Fruit fly (Drosophila melanogaster) whole organism, embryonic: Measurements from ENCODE around the gene CG3040.

Source experiments
- B-H1 ChIP-seq: fragments of 200-800 bp; sonication (Bioruptor generic); IDR thresholded peaks from 3 replicates; pipeline ENCODE4 v1.3.6; 2022; ENCODE audit warnings: missing biosample characterization, missing genetic modification characterization
- B-H2 ChIP-seq: fragments of 200-800 bp; sonication (Bioruptor generic); optimal IDR thresholded peaks from 2 replicates; lab custom pipeline; 2018; ENCODE audit warnings: missing biosample characterization, mild to moderate bottlenecking, missing genetic modification characterization
- BEAF-32 ChIP-seq: fragments of 200-800 bp; sonication (Bioruptor generic); optimal IDR thresholded peaks from 3 replicates; lab custom pipeline; 2017; ENCODE audit warnings: missing biosample characterization, missing genetic modification characterization, mild to moderate bottlenecking, moderate library complexity, missing genetic modification reagents
- Blimp-1 ChIP-seq: fragments of 200-800 bp; sonication (Bioruptor generic); optimal IDR thresholded peaks from 3 replicates; lab custom pipeline; 2018; ENCODE audit warnings: missing biosample characterization, missing genetic modification characterization, mild to moderate bottlenecking, moderate library complexity, missing genetic modification reagents
- Bteb2 ChIP-seq: fragments of 200-800 bp; sonication (Bioruptor generic); optimal IDR thresholded peaks from 2 replicates; lab custom pipeline; 2016; ENCODE audit warnings: missing biosample characterization, missing genetic modification characterization
- CG10267 ChIP-seq: fragments of 200-800 bp; sonication (Bioruptor generic); optimal IDR thresholded peaks from 2 replicates; lab custom pipeline; 2018; ENCODE audit warnings: missing biosample characterization, mild to moderate bottlenecking, missing genetic modification characterization, moderate library complexity
- CG10274 ChIP-seq: fragments of 200-800 bp; sonication (Bioruptor generic); optimal IDR thresholded peaks from 3 replicates; lab custom pipeline; 2017; ENCODE audit warnings: missing biosample characterization, mild to moderate bottlenecking, missing genetic modification characterization
- CG10979 ChIP-seq: fragments of 200-800 bp; sonication (Bioruptor generic); optimal IDR thresholded peaks from 2 replicates; lab custom pipeline; 2018; ENCODE audit warnings: missing biosample characterization, mild to moderate bottlenecking, missing genetic modification characterization, moderate library complexity
- CG11398 ChIP-seq: fragments of 200-800 bp; sonication (Bioruptor generic); optimal IDR thresholded peaks from 2 replicates; lab custom pipeline; 2016; ENCODE audit warnings: missing biosample characterization, missing genetic modification characterization
- CG12236 ChIP-seq: fragments of 200-800 bp; sonication (Bioruptor generic); optimal IDR thresholded peaks from 2 replicates; lab custom pipeline; 2016; ENCODE audit warnings: missing biosample characterization, missing genetic modification characterization
- CG1602 ChIP-seq: fragments of 200-800 bp; sonication (Bioruptor generic); optimal IDR thresholded peaks from 3 replicates; lab custom pipeline; 2016; ENCODE audit warnings: missing biosample characterization, missing genetic modification characterization
- CG16779 ChIP-seq: fragments of 200-800 bp; sonication (Bioruptor generic); IDR thresholded peaks from 2 replicates; pipeline ENCODE4 v1.3.6; 2022; ENCODE audit warnings: missing biosample characterization, missing genetic modification characterization
- CG2712 ChIP-seq: fragments of 200-800 bp; optimal IDR thresholded peaks from 3 replicates; lab custom pipeline; 2019; ENCODE audit warnings: missing biosample characterization, mild to moderate bottlenecking, missing genetic modification characterization, moderate library complexity
- CG30020 ChIP-seq: fragments of 200-800 bp; optimal IDR thresholded peaks from 2 replicates; lab custom pipeline; 2019; ENCODE audit warnings: missing biosample characterization, mild to moderate bottlenecking, missing genetic modification characterization, moderate library complexity
- CG3995 ChIP-seq: fragments of 200-800 bp; sonication (Bioruptor generic); optimal IDR thresholded peaks from 3 replicates; lab custom pipeline; 2016; ENCODE audit warnings: missing biosample characterization, missing genetic modification characterization
- CG4854 ChIP-seq: fragments of 200-800 bp; sonication (Bioruptor generic); optimal IDR thresholded peaks from 2 replicates; lab custom pipeline; 2016; ENCODE audit warnings: missing biosample characterization, missing genetic modification characterization, inconsistent platforms
- CG5245 ChIP-seq: fragments of 200-800 bp; sonication (Bioruptor generic); optimal IDR thresholded peaks from 3 replicates; lab custom pipeline; 2016; ENCODE audit warnings: missing biosample characterization, missing genetic modification characterization
- CG5953 ChIP-seq: fragments of 200-800 bp; sonication (Bioruptor generic); IDR thresholded peaks from 2 replicates; pipeline ENCODE4 v1.3.6; 2022; ENCODE audit warnings: missing biosample characterization, missing genetic modification characterization
- CG6175 ChIP-seq: fragments of 200-800 bp; sonication (Bioruptor generic); IDR thresholded peaks from 3 replicates; pipeline ENCODE4 v1.3.6; 2022; ENCODE audit warnings: missing biosample characterization, missing genetic modification characterization
- CG8290 ChIP-seq, 3 experiments: fragments of 200-800 bp; sonication (Bioruptor generic); optimal IDR thresholded peaks; 2 replicates each; lab custom pipeline; 2016 to 2019; ENCODE audit warnings: missing biosample characterization in 3 of 3, missing genetic modification characterization in 3 of 3, mild to moderate bottlenecking in 2 of 3, moderate library complexity in 1 of 3
- CG8478 ChIP-seq: fragments of >200 bp; optimal IDR thresholded peaks from 2 replicates; lab custom pipeline; 2018
- CG8944 ChIP-seq: fragments of 200-800 bp; sonication (Bioruptor generic); optimal IDR thresholded peaks from 3 replicates; lab custom pipeline; 2016; ENCODE audit warnings: missing biosample characterization, missing genetic modification characterization
- CTCF ChIP-seq: fragments of 200-800 bp; sonication (Bioruptor generic); optimal IDR thresholded peaks from 2 replicates; lab custom pipeline; 2017; ENCODE audit warnings: missing biosample characterization, mild to moderate bottlenecking, missing genetic modification characterization, moderate library complexity
- Dek ChIP-seq: fragments of 200-800 bp; sonication (Bioruptor generic); optimal IDR thresholded peaks from 3 replicates; lab custom pipeline; 2019; ENCODE audit warnings: missing biosample characterization, mild to moderate bottlenecking, missing genetic modification characterization, moderate library complexity
- Doc3 ChIP-seq: fragments of 200-800 bp; sonication (Bioruptor generic); IDR thresholded peaks from 3 replicates; pipeline ENCODE4 v1.3.6; 2022; ENCODE audit warnings: missing biosample characterization, missing genetic modification characterization; ENCODE audit not compliant: partially characterized antibody
- Mad ChIP-seq: fragments of 200-800 bp; sonication (Bioruptor generic); optimal IDR thresholded peaks from 2 replicates; lab custom pipeline; 2016; ENCODE audit warnings: missing biosample characterization, missing genetic modification characterization
- Neu2 ChIP-seq: fragments of 200-800 bp; sonication (Bioruptor generic); optimal IDR thresholded peaks from 3 replicates; lab custom pipeline; 2016; ENCODE audit warnings: missing biosample characterization, missing genetic modification characterization, borderline replicate concordance
- NfI ChIP-seq: fragments of 200-800 bp; sonication (Bioruptor generic); optimal IDR thresholded peaks from 3 replicates; lab custom pipeline; 2018; ENCODE audit warnings: missing biosample characterization, mild to moderate bottlenecking, missing genetic modification characterization, moderate library complexity
- PHDP ChIP-seq: fragments of 200-800 bp; sonication (Bioruptor generic); optimal IDR thresholded peaks from 3 replicates; lab custom pipeline; 2018; ENCODE audit warnings: missing biosample characterization, mild to moderate bottlenecking, missing genetic modification characterization, moderate library complexity
- Pdp1 ChIP-seq, 2 experiments: fragments of 200-800 bp; sonication (Bioruptor generic); optimal IDR thresholded peaks; 3 replicates each; lab custom pipeline; 2016; ENCODE audit warnings: missing biosample characterization in 2 of 2, missing genetic modification characterization in 2 of 2, mild to moderate bottlenecking in 1 of 2, moderate library complexity in 1 of 2
- Sox102F ChIP-seq: fragments of 200-800 bp; sonication (Bioruptor generic); optimal IDR thresholded peaks from 2 replicates; lab custom pipeline; 2018; ENCODE audit warnings: missing biosample characterization, mild to moderate bottlenecking, missing genetic modification characterization, moderate library complexity
- Spps ChIP-seq: fragments of 200-800 bp; sonication (Bioruptor generic); optimal IDR thresholded peaks from 2 replicates; lab custom pipeline; 2018; ENCODE audit warnings: missing biosample characterization, mild to moderate bottlenecking, missing genetic modification characterization
- Xbp1 ChIP-seq: fragments of 200-800 bp; sonication (Bioruptor generic); optimal IDR thresholded peaks from 3 replicates; lab custom pipeline; 2016; ENCODE audit warnings: missing biosample characterization, mild to moderate bottlenecking, missing genetic modification characterization
- ab ChIP-seq: fragments of 200-800 bp; sonication (Bioruptor generic); optimal IDR thresholded peaks from 2 replicates; lab custom pipeline; 2016; ENCODE audit warnings: missing biosample characterization, missing genetic modification characterization
- cas ChIP-seq: fragments of 200-800 bp; sonication (Bioruptor generic); IDR thresholded peaks from 2 replicates; pipeline ENCODE4 v1.3.6; 2022; ENCODE audit warnings: missing biosample characterization, missing genetic modification characterization
- fd3F ChIP-seq: fragments of 200-800 bp; sonication (Bioruptor generic); optimal IDR thresholded peaks from 2 replicates; lab custom pipeline; 2018; ENCODE audit warnings: missing biosample characterization, mild to moderate bottlenecking, missing genetic modification characterization, moderate library complexity
- gce ChIP-seq: fragments of 200-800 bp; sonication (Bioruptor generic); IDR thresholded peaks from 3 replicates; pipeline ENCODE4 v1.3.6; 2022; ENCODE audit warnings: missing biosample characterization, missing genetic modification characterization
- gsb-n ChIP-seq: fragments of 200-800 bp; sonication (Bioruptor generic); optimal IDR thresholded peaks from 3 replicates; lab custom pipeline; 2018; ENCODE audit warnings: missing biosample characterization, mild to moderate bottlenecking, missing genetic modification characterization
- h ChIP-seq: fragments of >200 bp; optimal IDR thresholded peaks from 2 replicates; lab custom pipeline; 2017
- ind ChIP-seq: fragments of 200-800 bp; sonication (Bioruptor generic); optimal IDR thresholded peaks from 3 replicates; lab custom pipeline; 2016; ENCODE audit warnings: missing biosample characterization, missing genetic modification characterization
- insv ChIP-seq, 2 experiments: fragments of 200-800 bp; sonication (Bioruptor generic); optimal IDR thresholded peaks; 3 replicates each; lab custom pipeline; 2016 to 2018; ENCODE audit warnings: missing biosample characterization in 2 of 2, missing genetic modification characterization in 2 of 2
- jumu ChIP-seq: fragments of 200-800 bp; sonication (Bioruptor generic); optimal IDR thresholded peaks from 3 replicates; lab custom pipeline; 2016; ENCODE audit warnings: missing biosample characterization, missing genetic modification characterization
- odd ChIP-seq: fragments of 200-800 bp; sonication (Bioruptor generic); optimal IDR thresholded peaks from 2 replicates; lab custom pipeline; 2017; ENCODE audit warnings: missing biosample characterization, mild to moderate bottlenecking, missing genetic modification characterization
- psq ChIP-seq: fragments of 200-800 bp; sonication (Bioruptor generic); optimal IDR thresholded peaks from 2 replicates; lab custom pipeline; 2017; ENCODE audit warnings: missing biosample characterization, missing genetic modification characterization
- ranshi ChIP-seq: fragments of 200-800 bp; sonication (Bioruptor generic); IDR thresholded peaks from 2 replicates; pipeline ENCODE4 v1.3.6; 2022; ENCODE audit warnings: missing biosample characterization, missing genetic modification characterization
- repo ChIP-seq: fragments of 200-800 bp; sonication (Bioruptor generic); optimal IDR thresholded peaks from 2 replicates; lab custom pipeline; 2016; ENCODE audit warnings: missing biosample characterization, missing genetic modification characterization
- row ChIP-seq: fragments of 200-800 bp; sonication (Bioruptor generic); IDR thresholded peaks from 3 replicates; pipeline ENCODE4 v1.3.6; 2022; ENCODE audit warnings: missing biosample characterization, missing genetic modification characterization
- sima ChIP-seq: fragments of 200-800 bp; sonication (Bioruptor generic); optimal IDR thresholded peaks from 2 replicates; lab custom pipeline; 2016; ENCODE audit warnings: missing biosample characterization, missing genetic modification characterization
- slou ChIP-seq: fragments of 200-800 bp; sonication (Bioruptor generic); optimal IDR thresholded peaks from 3 replicates; lab custom pipeline; 2016; ENCODE audit warnings: missing biosample characterization, missing genetic modification characterization
- vfl ChIP-seq: fragments of 200-800 bp; sonication (Bioruptor generic); optimal IDR thresholded peaks from 2 replicates; lab custom pipeline; 2016; ENCODE audit warnings: missing biosample characterization, missing genetic modification characterization
- wor ChIP-seq: fragments of 200-800 bp; sonication (Bioruptor generic); IDR thresholded peaks from 2 replicates; pipeline ENCODE4 v1.3.6; 2022; ENCODE audit warnings: missing biosample characterization, missing genetic modification characterization
- yki ChIP-seq: fragments of >200 bp; optimal IDR thresholded peaks from 3 replicates; lab custom pipeline; 2018
- z ChIP-seq: fragments of 200-800 bp; sonication (Bioruptor generic); IDR thresholded peaks from 3 replicates; pipeline ENCODE4 v1.3.6; 2022; ENCODE audit warnings: missing biosample characterization, missing genetic modification characterization
- zfh2 ChIP-seq: fragments of 200-800 bp; sonication (Bioruptor generic); optimal IDR thresholded peaks from 2 replicates; lab custom pipeline; 2016; ENCODE audit warnings: missing biosample characterization, missing genetic modification characterization

CG3040 gene

dm6 chrX:6990105-6990504 is 16.9 kb upstream of the CG3040 start (continued):
- TF ChIP-seq row (GFP tag; lab: Robert Waterston, UW), result peak; percentile 45
- TF ChIP-seq gce, result no peak
- no peak for TF ChIP-seq cas
- TF ChIP-seq h (lab: Kevin White, UChicago), result no peak
- no peak for TF ChIP-seq CG11398
- peak; percentile 50 for TF ChIP-seq gsb-n (tag; lab: Kevin White, UChicago)
- no peak for TF ChIP-seq B-H2
- TF ChIP-seq CG8290 (GFP tag; optimal IDR thresholded peaks at IDR 0.05; lab: Kevin White, UChicago), result no peak
- no peak for TF ChIP-seq CG8290 (tag; optimal IDR thresholded peaks at IDR 0.05; lab: Kevin White, UChicago)
- no peak for TF ChIP-seq CG6175 (GFP tag; lab: Robert Waterston, UW)
- no peak for TF ChIP-seq odd (GFP tag; lab: Kevin White, UChicago)
- no peak for TF ChIP-seq repo (GFP tag; lab: Kevin White, UChicago)
- no peak for TF ChIP-seq CG8478 (lab: Kevin White, UChicago)
- no peak for TF ChIP-seq CG16779
- no peak for TF ChIP-seq Dek (tag; lab: Kevin White, UChicago)
- no peak for TF ChIP-seq CG5953 (GFP tag; lab: Robert Waterston, UW)
- TF ChIP-seq Spps (tag; lab: Kevin White, UChicago), result no peak
- no peak for TF ChIP-seq slou (GFP tag; lab: Kevin White, UChicago)
- no peak for TF ChIP-seq ranshi (GFP tag; lab: Robert Waterston, UW)
- TF ChIP-seq PHDP, result no peak
- no peak for TF ChIP-seq Xbp1
- no peak for TF ChIP-seq psq (GFP tag; lab: Kevin White, UChicago)
- no peak for TF ChIP-seq Pdp1 (GFP tag; optimal IDR thresholded peaks at IDR 0.05; lab: Kevin White, UChicago)
- TF ChIP-seq Sox102F (GFP tag; lab: Kevin White, UChicago), result peak; percentile 38
- TF ChIP-seq zfh2, result no peak
- no peak for TF ChIP-seq CG3995 (GFP tag; lab: Kevin White, UChicago)
- no peak for TF ChIP-seq Mad (GFP tag; lab: Kevin White, UChicago)
- no peak for TF ChIP-seq CTCF (GFP tag; lab: Kevin White, UChicago)
- TF ChIP-seq Bteb2 (GFP tag; lab: Kevin White, UChicago), result no peak
- peak; percentile 10 for TF ChIP-seq ind (GFP tag; lab: Kevin White, UChicago)
- no peak for TF ChIP-seq BEAF-32 (GFP tag; lab: Kevin White, UChicago)
- TF ChIP-seq CG10979, result no peak
- TF ChIP-seq CG8944, result no peak
- TF ChIP-seq CG5245 (GFP tag; lab: Kevin White, UChicago), result no peak
- TF ChIP-seq insv (GFP tag; optimal IDR thresholded peaks at IDR 0.05; lab: Kevin White, UChicago), result no peak
- peak; percentile 2 for TF ChIP-seq CG10267 (tag; lab: Kevin White, UChicago)
- TF ChIP-seq Neu2 (GFP tag; lab: Kevin White, UChicago), result no peak
- no peak for TF ChIP-seq CG12236 (GFP tag; lab: Kevin White, UChicago)
- no peak for TF ChIP-seq CG10274
- TF ChIP-seq Doc3 (GFP tag; lab: Robert Waterston, UW), result no peak
- no peak for TF ChIP-seq jumu
- no peak for TF ChIP-seq z
- TF ChIP-seq wor (GFP tag; lab: Robert Waterston, UW), result no peak
- TF ChIP-seq B-H1 (GFP tag; lab: Robert Waterston, UW), result no peak
- TF ChIP-seq sima (GFP tag; lab: Kevin White, UChicago), result no peak
- TF ChIP-seq vfl, result no peak
- no peak for TF ChIP-seq NfI (GFP tag; lab: Kevin White, UChicago)
- no peak for TF ChIP-seq CG1602 (GFP tag; lab: Kevin White, UChicago)
- TF ChIP-seq CG4854 (GFP tag; lab: Kevin White, UChicago), result no peak
- no peak for TF ChIP-seq CG30020 (tag; lab: Kevin White, UChicago)
- TF ChIP-seq Blimp-1 (GFP tag; lab: Kevin White, UChicago), result peak; percentile 48
- TF ChIP-seq ab, result no peak
- TF ChIP-seq fd3F, result no peak
- no peak for TF ChIP-seq yki (lab: Kevin White, UChicago)
- peak; percentile 32 for TF ChIP-seq CG2712 (tag; lab: Kevin White, UChicago)
